Worm (Caenorhabditis elegans) whole organism, early embryonic: ENCODE data around the gene R01H2.2.

Source experiments
- ceh-36 ChIP-seq: sonication (generic microtip); optimal IDR thresholded peaks from 2 replicates; lab custom pipeline; 2016; ENCODE audit warnings: missing genetic modification characterization, inconsistent platforms, missing compliant biosample characterization
- ets-7 ChIP-seq: sonication (generic microtip); optimal IDR thresholded peaks from 2 replicates; lab custom pipeline; 2016; ENCODE audit warnings: missing genotype, missing genetic modification characterization, missing compliant biosample characterization
- hmbx-1 ChIP-seq: sonication (generic microtip); optimal IDR thresholded peaks from 2 replicates; lab custom pipeline; 2016; ENCODE audit warnings: mild to moderate bottlenecking, missing genetic modification characterization, missing compliant biosample characterization
- tbx-37 ChIP-seq: fragments of 200-800 bp; sonication (Bioruptor generic); conservative IDR thresholded peaks from 2 replicates; pipeline ENCODE4 v1.3.6; 2022; ENCODE audit warnings: missing genetic modification reagents, missing genetic modification characterization, missing compliant biosample characterization
- tra-4 ChIP-seq: sonication (generic microtip); optimal IDR thresholded peaks from 2 replicates; lab custom pipeline; 2017; ENCODE audit warnings: missing genetic modification characterization, missing compliant biosample characterization

ce11 chrIII:7090545-7090944 lies 34.2 kb downstream of the R01H2.2 start, which contains the start of gene ZK418.10:
- TF ChIP-seq tbx-37 (GFP tag; lab: Robert Waterston, UW) = no peak
- no peak for TF ChIP-seq ets-7
- TF ChIP-seq ceh-36 = no peak
- TF ChIP-seq hmbx-1 (tag; lab: Kevin White, UChicago) = no peak
- TF ChIP-seq tra-4 (tag; lab: Kevin White, UChicago) = no peak
